Fruit fly (Drosophila melanogaster) Kc167 (cell line): ENCODE results near the gene CG32213.

Source experiments
- insv ChIP-seq: fragments of >200 bp; optimal IDR thresholded peaks from 3 replicates; lab custom pipeline; 2018; ENCODE audit warnings: missing external identifiers
- psq ChIP-seq: fragments of >200 bp; optimal IDR thresholded peaks from 2 replicates; lab custom pipeline; 2017; ENCODE audit warnings: missing external identifiers

DNA sequence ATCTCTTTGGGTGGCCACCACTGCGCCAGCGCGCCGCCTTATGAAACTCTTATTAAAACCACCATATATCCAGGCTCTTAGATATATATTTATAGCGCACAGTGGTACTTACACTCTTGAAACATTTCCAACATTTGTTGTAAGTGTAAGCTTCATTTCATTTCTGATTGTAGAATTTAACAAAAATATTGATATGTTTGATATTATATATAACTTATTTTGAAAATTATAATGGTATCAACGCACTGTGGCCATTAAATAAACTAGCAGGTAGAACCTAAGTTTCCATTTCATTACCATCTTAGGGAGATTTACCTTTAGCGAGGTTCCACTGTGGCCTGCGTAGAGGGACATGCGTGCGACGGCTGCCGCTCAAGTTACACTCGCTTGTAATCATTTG is 49.1 kb downstream of the CG32213 start:
- TF ChIP-seq insv (lab: Kevin White, UChicago) (no peak), psq (lab: Kevin White, UChicago) (no peak)
